Fruit fly (Drosophila melanogaster): ENCODE measurements around the gene CG12974.
A peak's percentile ranks its signal among the peaks of the same experiment; 100 is the strongest.

CG12974 gene

DNA sequence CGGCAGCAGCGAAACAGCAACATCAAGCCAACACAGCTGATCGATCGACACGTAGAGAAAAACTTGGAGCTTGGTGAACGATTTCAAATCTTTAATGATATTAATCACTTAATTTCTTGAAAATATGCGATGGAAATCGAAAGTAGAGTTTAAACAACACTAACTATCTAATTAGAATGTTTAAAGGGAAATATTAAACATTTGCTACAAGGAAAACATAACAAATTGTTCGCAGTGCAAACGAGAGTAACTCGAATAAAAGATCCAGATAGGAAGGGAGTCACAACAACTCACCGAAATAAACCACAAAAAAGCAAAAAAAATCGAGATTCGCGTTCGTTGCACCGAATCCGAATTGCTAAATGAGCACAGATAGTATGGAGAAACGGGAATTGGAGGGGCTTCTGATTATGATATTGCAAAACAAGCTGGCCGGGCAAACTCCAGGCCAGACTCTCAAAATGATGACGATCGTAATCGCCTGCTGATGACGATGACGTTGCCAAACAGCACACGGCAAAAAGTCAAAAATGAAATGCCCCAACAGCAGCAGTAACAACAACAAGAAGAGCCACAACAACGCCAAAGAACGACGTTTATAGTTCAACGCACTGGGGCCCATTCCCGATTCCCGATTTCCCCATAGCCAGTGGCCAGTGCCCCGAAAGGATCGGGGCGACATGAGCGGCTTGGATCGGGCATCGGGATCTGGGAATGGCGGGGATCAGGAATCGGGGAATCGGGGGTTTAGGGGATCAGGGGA lies 31.8 kb downstream of the CG12974 start (continued):
- TF ChIP-seq cyc (GFP tag; optimal IDR thresholded peaks at IDR 0.05) (peak; percentile 99), CG6808 (GFP tag; optimal IDR thresholded peaks at IDR 0.05) (peak; percentile 98), Gug (GFP tag; IDR thresholded peaks at IDR 0.05) (peak; percentile 72), OdsH (GFP tag; optimal IDR thresholded peaks at IDR 0.05) (peak; percentile 98), Smox (GFP tag; optimal IDR thresholded peaks at IDR 0.05) (peak; percentile 99), Ets21C (GFP tag; optimal IDR thresholded peaks at IDR 0.05) (peak; percentile 98), CG8632 (GFP tag; optimal IDR thresholded peaks at IDR 0.05) (peak; percentile 99), Ets96B (tag; optimal IDR thresholded peaks at IDR 0.05) (peak; percentile 99), net (GFP tag; optimal IDR thresholded peaks at IDR 0.05) (peak; percentile 97), CG15336 (GFP tag; IDR thresholded peaks at IDR 0.05) (peak; percentile 82), CG31627 (GFP tag; optimal IDR thresholded peaks at IDR 0.05) (peak; percentile 99), Hr38 (GFP tag; optimal IDR thresholded peaks at IDR 0.05) (no peak), Eip78C (GFP tag) (peak; percentile 100)

DNA sequence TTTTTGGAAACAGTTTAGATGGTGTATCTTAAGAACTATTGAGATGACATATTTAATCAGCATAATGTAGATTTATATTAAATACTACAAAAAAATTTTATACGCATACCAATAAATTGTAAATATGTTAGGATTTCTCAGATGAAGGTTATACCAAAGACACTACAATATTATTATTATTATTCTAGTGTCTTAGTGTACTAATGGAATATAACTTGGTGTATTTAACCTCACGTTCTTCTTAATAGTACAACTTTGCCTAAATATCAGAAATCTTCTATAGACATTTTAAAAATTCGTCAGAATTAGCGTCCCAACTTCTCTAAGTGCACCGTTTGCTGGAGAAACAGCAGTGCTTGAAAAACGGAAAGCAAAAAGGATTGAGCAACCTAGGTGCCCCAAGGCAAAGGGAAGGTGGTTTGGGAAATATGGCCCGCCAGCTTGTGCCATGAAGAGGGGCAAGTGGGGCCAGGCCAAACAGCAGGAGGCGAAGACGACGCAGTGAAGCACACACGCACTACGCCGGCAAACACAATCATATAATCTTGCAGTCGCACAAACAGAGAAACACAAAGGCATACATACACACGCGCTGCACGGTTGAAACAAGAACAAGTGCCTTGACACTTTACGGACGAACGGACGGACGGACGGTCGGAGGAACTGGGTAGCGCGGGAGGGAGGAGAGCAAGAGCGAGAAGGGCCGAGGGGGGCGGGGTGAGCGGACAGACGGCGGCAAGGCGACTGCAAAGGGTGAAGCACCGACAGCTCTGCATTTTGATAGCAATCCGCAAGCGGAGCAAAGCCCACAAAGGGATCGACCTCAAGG lies 32.6 kb downstream of the CG12974 start:
- TF ChIP-seq CG11762 (GFP tag; optimal IDR thresholded peaks at IDR 0.05; ENCODE audit: insufficient read depth) (no peak), dac (GFP tag; optimal IDR thresholded peaks at IDR 0.05) (no peak), fd59A (GFP tag; optimal IDR thresholded peaks at IDR 0.05) (peak; percentile 51), Blimp-1 (GFP tag; optimal IDR thresholded peaks at IDR 0.05) (no peak), CG6163 (GFP tag; IDR thresholded peaks at IDR 0.05) (peak; percentile 40; the same call in 1 of the 3 replicates), salr (GFP tag; optimal IDR thresholded peaks at IDR 0.05) (peak; percentile 1 to 80), fd85E (GFP tag; optimal IDR thresholded peaks at IDR 0.05) (no peak), Eip75B (GFP tag; optimal IDR thresholded peaks at IDR 0.05) (peak; percentile 27), eg (GFP tag; IDR thresholded peaks at IDR 0.05) (no peak), CG6792 (GFP tag; optimal IDR thresholded peaks at IDR 0.05) (peak; percentile 39), Ets96B (tag; optimal IDR thresholded peaks at IDR 0.05) (peak; percentile 80), Smox (GFP tag; optimal IDR thresholded peaks at IDR 0.05) (peak; percentile 56), Hr39 (GFP tag; optimal IDR thresholded peaks at IDR 0.05) (peak; percentile 0), cyc (GFP tag; optimal IDR thresholded peaks at IDR 0.05) (peak; percentile 51), CG4318 (GFP tag; optimal IDR thresholded peaks at IDR 0.05) (no peak), Hr4 (GFP tag; optimal IDR thresholded peaks at IDR 0.05) (peak; percentile 25), CG32006 (GFP tag; optimal IDR thresholded peaks at IDR 0.05) (peak; percentile 36), Sox102F (GFP tag; optimal IDR thresholded peaks at IDR 0.05) (peak; percentile 4), CG15336 (GFP tag; IDR thresholded peaks at IDR 0.05) (no peak), CG34406 (GFP tag; optimal IDR thresholded peaks at IDR 0.05) (peak; percentile 53), CG8119 (GFP tag; IDR thresholded peaks at IDR 0.05) (no peak), CG9139 (GFP tag; optimal IDR thresholded peaks at IDR 0.05) (no peak), Sox14 (GFP tag; optimal IDR thresholded peaks at IDR 0.05) (no peak), Eip93F (GFP tag; optimal IDR thresholded peaks at IDR 0.05) (no peak), Hr38 (GFP tag; optimal IDR thresholded peaks at IDR 0.05) (no peak), Sox15 (GFP tag; optimal IDR thresholded peaks at IDR 0.05) (peak; percentile 31), Ets21C (GFP tag; optimal IDR thresholded peaks at IDR 0.05) (no peak), CG8632 (GFP tag; optimal IDR thresholded peaks at IDR 0.05) (peak; percentile 55), Gug (GFP tag; IDR thresholded peaks at IDR 0.05) (no peak), svp (GFP tag) (peak; percentile 69), fkh (GFP tag; optimal IDR thresholded peaks at IDR 0.05) (peak; percentile 59), CG8319 (GFP tag; optimal IDR thresholded peaks at IDR 0.05) (peak; percentile 31), Met (GFP tag; optimal IDR thresholded peaks at IDR 0.05) (peak; percentile 49), CG11902 (GFP tag; optimal IDR thresholded peaks at IDR 0.05) (peak; percentile 28), CG6854 (GFP tag; optimal IDR thresholded peaks at IDR 0.05) (no peak), dsx (GFP tag; optimal IDR thresholded peaks at IDR 0.05; ENCODE audit: poor library complexity, severe bottlenecking) (peak; percentile 47), CG1621 (tag; optimal IDR thresholded peaks at IDR 0.05) (no peak), topi (GFP tag; optimal IDR thresholded peaks at IDR 0.05) (peak; percentile 68), vri (GFP tag; optimal IDR thresholded peaks at IDR 0.05) (no peak), CG10631 (GFP tag; optimal IDR thresholded peaks at IDR 0.05) (peak; percentile 83), ss (GFP tag; optimal IDR thresholded peaks at IDR 0.05) (no peak)

All from whole organism, prepupa.